Worm (Caenorhabditis elegans): ENCODE data around the gene dyf-4.

ce11 chrV:12477139-12477538 lies 48.4 kb downstream of the dyf-4 start:
- no peak for TF ChIP-seq sma-3 (GFP tag; optimal IDR thresholded peaks at IDR 0.05)
- TF ChIP-seq unc-62 (GFP tag; optimal IDR thresholded peaks at IDR 0.05): no peak
- TF ChIP-seq nhr-6 (tag; optimal IDR thresholded peaks at IDR 0.05): no peak
- peak; percentile 51 for TF ChIP-seq nhr-129 (tag; optimal IDR thresholded peaks at IDR 0.05)
- no peak for TF ChIP-seq aly-2 (tag; optimal IDR thresholded peaks at IDR 0.05)
- no peak for TF ChIP-seq skn-1 (tag; optimal IDR thresholded peaks at IDR 0.05)
- TF ChIP-seq snpc-4 (tag; optimal IDR thresholded peaks at IDR 0.05): no peak
- TF ChIP-seq Y55F3AM.14 (GFP tag; optimal IDR thresholded peaks at IDR 0.05): no peak
- no peak for TF ChIP-seq lin-39 (tag; optimal IDR thresholded peaks at IDR 0.05)
- no peak for TF ChIP-seq nhr-23 (tag; optimal IDR thresholded peaks at IDR 0.05)
- TF ChIP-seq R02D3.7 (tag; optimal IDR thresholded peaks at IDR 0.05): no peak
- TF ChIP-seq nhr-11 (tag; optimal IDR thresholded peaks at IDR 0.05): no peak
- no peak for TF ChIP-seq mbf-1 (tag; optimal IDR thresholded peaks at IDR 0.05)
- peak; percentile 51 for TF ChIP-seq F13H6.1 (tag; optimal IDR thresholded peaks at IDR 0.05)

Data from whole organism, L2 larva.